Worm (Caenorhabditis elegans) whole organism, L2 larva: ENCODE measurements around the gene usip-1.

Source experiments
- alr-1 ChIP-seq: fragments of 150-350 bp; optimal IDR thresholded peaks from 2 replicates; lab custom pipeline; 2014; ENCODE audit warnings: missing biosample characterization, missing genetic modification characterization
- elt-1 ChIP-seq: fragments of 150-350 bp; optimal IDR thresholded peaks from 2 replicates; lab custom pipeline; 2014; ENCODE audit warnings: missing biosample characterization, missing genetic modification characterization
- fos-1 ChIP-seq: fragments of 150-350 bp; optimal IDR thresholded peaks from 2 replicates; lab custom pipeline; 2014; ENCODE audit warnings: missing biosample characterization, missing genetic modification characterization
- lin-39 ChIP-seq: fragments of 150-350 bp; optimal IDR thresholded peaks from 2 replicates; lab custom pipeline; 2014; ENCODE audit warnings: missing biosample characterization, missing genetic modification reagents, missing genetic modification characterization
- nhr-25 ChIP-seq: fragments of 150-350 bp; sonication (generic microtip); optimal IDR thresholded peaks from 3 replicates; lab custom pipeline; 2014; ENCODE audit warnings: missing biosample characterization, missing genetic modification characterization
- sma-3 ChIP-seq: sonication (generic microtip); optimal IDR thresholded peaks from 2 replicates; lab custom pipeline; 2016; ENCODE audit warnings: missing genetic modification reagents, missing genetic modification characterization, missing compliant biosample characterization
- unc-39 ChIP-seq: fragments of 150-350 bp; optimal IDR thresholded peaks from 2 replicates; lab custom pipeline; 2014; ENCODE audit warnings: missing biosample characterization, missing genetic modification characterization

ce11 chrV:12183854-12184253 is at the start of gene usip-1:
- TF ChIP-seq fos-1 (tag; lab: Kevin White, UChicago) (no peak), lin-39 (tag; lab: Kevin White, UChicago) (no peak), nhr-25 (tag; lab: Kevin White, UChicago) (no peak), alr-1 (no peak), sma-3 (GFP tag; lab: Kevin White, UChicago) (no peak), unc-39 (tag; lab: Kevin White, UChicago) (no peak), elt-1 (no peak)
